Fruit fly (Drosophila melanogaster) whole organism, embryonic: Measurements from ENCODE around the gene CG32642.

Source experiments
- ATbp ChIP-seq: fragments of 200-800 bp; sonication (Bioruptor generic); optimal IDR thresholded peaks from 2 replicates; lab custom pipeline; 2017; ENCODE audit warnings: missing biosample characterization, mild to moderate bottlenecking, missing genetic modification characterization, missing genetic modification reagents
- Aef1 ChIP-seq: fragments of 200-800 bp; sonication (Bioruptor generic); IDR thresholded peaks from 3 replicates; pipeline ENCODE4 v1.3.6; 2022; ENCODE audit warnings: missing biosample characterization, missing genetic modification characterization
- BtbVII ChIP-seq: fragments of 200-800 bp; sonication (Bioruptor generic); optimal IDR thresholded peaks from 3 replicates; lab custom pipeline; 2017; ENCODE audit warnings: missing biosample characterization, mild to moderate bottlenecking, missing genetic modification characterization
- CG10274 ChIP-seq: fragments of 200-800 bp; sonication (Bioruptor generic); optimal IDR thresholded peaks from 3 replicates; lab custom pipeline; 2017; ENCODE audit warnings: missing biosample characterization, mild to moderate bottlenecking, missing genetic modification characterization
- CG10979 ChIP-seq: fragments of 200-800 bp; sonication (Bioruptor generic); optimal IDR thresholded peaks from 2 replicates; lab custom pipeline; 2018; ENCODE audit warnings: missing biosample characterization, mild to moderate bottlenecking, missing genetic modification characterization, moderate library complexity
- CG12071 ChIP-seq: fragments of 200-800 bp; sonication (Bioruptor generic); optimal IDR thresholded peaks from 3 replicates; lab custom pipeline; 2018; ENCODE audit warnings: missing biosample characterization, mild to moderate bottlenecking, missing genetic modification characterization
- CG12104 ChIP-seq: fragments of 200-800 bp; sonication (Bioruptor generic); optimal IDR thresholded peaks from 3 replicates; lab custom pipeline; 2016; ENCODE audit warnings: missing biosample characterization, missing genetic modification characterization
- CG12769 ChIP-seq: fragments of 200-800 bp; sonication (Bioruptor generic); optimal IDR thresholded peaks from 2 replicates; lab custom pipeline; 2019; ENCODE audit warnings: missing biosample characterization, mild to moderate bottlenecking, missing genetic modification characterization, moderate library complexity
- CG13775 ChIP-seq: fragments of 200-800 bp; sonication (Bioruptor generic); optimal IDR thresholded peaks from 3 replicates; lab custom pipeline; 2017; ENCODE audit warnings: missing biosample characterization, mild to moderate bottlenecking, missing genetic modification characterization
- CG1603 ChIP-seq: fragments of 200-800 bp; sonication (Bioruptor generic); optimal IDR thresholded peaks from 2 replicates; lab custom pipeline; 2019; ENCODE audit warnings: missing biosample characterization, mild to moderate bottlenecking, missing genetic modification characterization, moderate library complexity
- CG16815 ChIP-seq: fragments of 200-800 bp; sonication (Bioruptor generic); optimal IDR thresholded peaks from 3 replicates; lab custom pipeline; 2017; ENCODE audit warnings: missing biosample characterization, mild to moderate bottlenecking, missing genetic modification characterization
- CG18262 ChIP-seq: fragments of 200-800 bp; optimal IDR thresholded peaks from 3 replicates; lab custom pipeline; 2019; ENCODE audit warnings: missing biosample characterization, mild to moderate bottlenecking, missing genetic modification characterization, moderate library complexity
- CG33557 ChIP-seq: fragments of 200-800 bp; sonication (Bioruptor generic); optimal IDR thresholded peaks from 2 replicates; lab custom pipeline; 2019; ENCODE audit warnings: missing biosample characterization, mild to moderate bottlenecking, missing genetic modification characterization, moderate library complexity
- CG42726 ChIP-seq: fragments of 200-800 bp; sonication (Bioruptor generic); IDR thresholded peaks from 2 replicates; pipeline ENCODE4 v1.3.6; 2022; ENCODE audit warnings: missing biosample characterization, missing genetic modification characterization; ENCODE audit not compliant: partially characterized antibody
- CG4328 ChIP-seq: fragments of 200-800 bp; sonication (Bioruptor generic); optimal IDR thresholded peaks from 3 replicates; lab custom pipeline; 2017; ENCODE audit warnings: missing biosample characterization, missing genetic modification reagents, missing genetic modification characterization
- CG7271 ChIP-seq: fragments of 200-800 bp; sonication (Bioruptor generic); optimal IDR thresholded peaks from 2 replicates; lab custom pipeline; 2018; ENCODE audit warnings: missing biosample characterization, mild to moderate bottlenecking, missing genetic modification characterization, moderate library complexity
- D ChIP-seq, 2 experiments: fragments of 200-800 bp in 1 of 2; fragments of >200 bp in 1 of 2; sonication (Bioruptor generic) in 1 of 2; optimal IDR thresholded peaks; 2 replicates in 1 of 2; 3 replicates in 1 of 2; lab custom pipeline; 2017; ENCODE audit warnings: mild to moderate bottlenecking in 1 of 2, missing biosample characterization in 1 of 2, missing genetic modification characterization in 1 of 2, missing genetic modification reagents in 1 of 2
- Fer2 ChIP-seq: fragments of 200-800 bp; sonication (Bioruptor generic); optimal IDR thresholded peaks from 2 replicates; lab custom pipeline; 2018; ENCODE audit warnings: missing biosample characterization, mild to moderate bottlenecking, missing genetic modification characterization, moderate library complexity
- GATAe ChIP-seq: fragments of 200-800 bp; sonication (Bioruptor generic); conservative IDR thresholded peaks from 2 replicates; pipeline ENCODE4 v1.3.6; 2022; ENCODE audit warnings: missing biosample characterization, missing genetic modification characterization
- HLH54F ChIP-seq: fragments of 200-800 bp; sonication (Bioruptor generic); optimal IDR thresholded peaks from 3 replicates; lab custom pipeline; 2016; ENCODE audit warnings: missing biosample characterization, missing genetic modification characterization
- HLHmδ ChIP-seq: fragments of 200-800 bp; sonication (Bioruptor generic); optimal IDR thresholded peaks from 2 replicates; lab custom pipeline; 2018; ENCODE audit warnings: missing biosample characterization, mild to moderate bottlenecking, missing genetic modification characterization, moderate library complexity
- NC2α ChIP-seq: fragments of 200-800 bp; sonication (Bioruptor generic); optimal IDR thresholded peaks from 2 replicates; lab custom pipeline; 2016; ENCODE audit warnings: missing biosample characterization, missing genetic modification characterization
- Nf-YA ChIP-seq: fragments of 200-800 bp; sonication (Bioruptor generic); IDR thresholded peaks from 2 replicates; pipeline ENCODE4 v1.3.6; 2022; ENCODE audit warnings: missing biosample characterization, missing genetic modification characterization
- Nf-YC ChIP-seq: fragments of 200-800 bp; optimal IDR thresholded peaks from 3 replicates; lab custom pipeline; 2019; ENCODE audit warnings: missing biosample characterization, mild to moderate bottlenecking, missing genetic modification characterization, moderate library complexity
- Rx ChIP-seq: fragments of 200-800 bp; sonication (Bioruptor generic); IDR thresholded peaks from 2 replicates; pipeline ENCODE4 v1.3.6; 2022; ENCODE audit warnings: missing biosample characterization, missing genetic modification characterization
- Sox102F ChIP-seq: fragments of 200-800 bp; sonication (Bioruptor generic); optimal IDR thresholded peaks from 2 replicates; lab custom pipeline; 2018; ENCODE audit warnings: missing biosample characterization, mild to moderate bottlenecking, missing genetic modification characterization, moderate library complexity
- Ssrp ChIP-seq: fragments of 200-800 bp; sonication (Bioruptor generic); optimal IDR thresholded peaks from 2 replicates; lab custom pipeline; 2018; ENCODE audit warnings: missing biosample characterization, mild to moderate bottlenecking, missing genetic modification characterization, moderate library complexity
- Taf1 ChIP-seq: fragments of 200-800 bp; sonication (Bioruptor generic); IDR thresholded peaks from 2 replicates; pipeline ENCODE4 v1.3.6; 2022; ENCODE audit warnings: missing biosample characterization, missing genetic modification characterization
- Trl ChIP-seq, 3 experiments: fragments of >200 bp in 2 of 3; fragments of 200-800 bp in 1 of 3; sonication (Bioruptor generic) in 1 of 3; optimal IDR thresholded peaks; 2 replicates in 1 of 3; 3 replicates in 2 of 3; lab custom pipeline; 2016 to 2017; ENCODE audit warnings: missing biosample characterization in 1 of 3, missing genetic modification characterization in 1 of 3
- ase ChIP-seq: fragments of 200-800 bp; sonication (Bioruptor generic); IDR thresholded peaks from 3 replicates; pipeline ENCODE4 v1.3.6; 2022; ENCODE audit warnings: missing biosample characterization, missing genetic modification characterization
- caup ChIP-seq: fragments of 200-800 bp; sonication (Bioruptor generic); optimal IDR thresholded peaks from 3 replicates; lab custom pipeline; 2017; ENCODE audit warnings: missing biosample characterization, mild to moderate bottlenecking, missing genetic modification characterization, moderate library complexity; ENCODE audit not compliant: severe bottlenecking
- dm ChIP-seq: fragments of 200-800 bp; sonication (Bioruptor generic); optimal IDR thresholded peaks from 3 replicates; lab custom pipeline; 2016; ENCODE audit warnings: missing biosample characterization, missing genetic modification characterization
- eyg ChIP-seq: fragments of 200-800 bp; sonication (Bioruptor generic); optimal IDR thresholded peaks from 3 replicates; lab custom pipeline; 2016; ENCODE audit warnings: missing biosample characterization, missing genetic modification characterization
- fd3F ChIP-seq: fragments of 200-800 bp; sonication (Bioruptor generic); optimal IDR thresholded peaks from 2 replicates; lab custom pipeline; 2018; ENCODE audit warnings: missing biosample characterization, mild to moderate bottlenecking, missing genetic modification characterization, moderate library complexity
- gt ChIP-seq: fragments of 200-800 bp; sonication (Bioruptor generic); IDR thresholded peaks from 2 replicates; pipeline ENCODE4 v1.3.6; 2022; ENCODE audit warnings: missing biosample characterization, missing genetic modification characterization
- knrl ChIP-seq: fragments of 200-800 bp; sonication (Bioruptor generic); IDR thresholded peaks from 3 replicates; pipeline ENCODE4 v1.3.6; 2022; ENCODE audit warnings: missing biosample characterization, missing genetic modification characterization; ENCODE audit not compliant: partially characterized antibody
- lmd ChIP-seq: fragments of 200-800 bp; sonication (Bioruptor generic); IDR thresholded peaks from 2 replicates; pipeline ENCODE4 v1.3.6; 2022; ENCODE audit warnings: missing biosample characterization, missing genetic modification characterization
- mam ChIP-seq: fragments of 200-800 bp; sonication (Bioruptor generic); optimal IDR thresholded peaks from 3 replicates; lab custom pipeline; 2016; ENCODE audit warnings: missing biosample characterization, missing genetic modification characterization
- pzg ChIP-seq: fragments of 200-800 bp; sonication (Bioruptor generic); optimal IDR thresholded peaks from 3 replicates; lab custom pipeline; 2018; ENCODE audit warnings: missing biosample characterization, mild to moderate bottlenecking, missing genetic modification characterization, moderate library complexity
- sd ChIP-seq: fragments of 200-800 bp; sonication (Bioruptor generic); optimal IDR thresholded peaks from 3 replicates; lab custom pipeline; 2018; ENCODE audit warnings: missing biosample characterization, mild to moderate bottlenecking, missing genetic modification characterization, moderate library complexity
- seq ChIP-seq: fragments of 200-800 bp; sonication (Bioruptor generic); IDR thresholded peaks from 2 replicates; pipeline ENCODE4 v1.3.6; 2022; ENCODE audit warnings: missing biosample characterization, missing genetic modification characterization
- sisA ChIP-seq: fragments of 200-800 bp; sonication (Bioruptor generic); IDR thresholded peaks from 2 replicates; pipeline ENCODE4 v1.3.6; 2022; ENCODE audit warnings: missing biosample characterization, missing genetic modification characterization
- sna ChIP-seq: fragments of 200-800 bp; sonication (Bioruptor generic); IDR thresholded peaks from 2 replicates; pipeline ENCODE4 v1.3.6; 2022; ENCODE audit warnings: missing biosample characterization, missing genetic modification characterization; ENCODE audit not compliant: partially characterized antibody
- stwl ChIP-seq: fragments of 200-800 bp; sonication (Bioruptor generic); optimal IDR thresholded peaks from 3 replicates; lab custom pipeline; 2018; ENCODE audit warnings: missing biosample characterization, mild to moderate bottlenecking, missing genetic modification characterization, moderate library complexity
- tap ChIP-seq: fragments of 200-800 bp; optimal IDR thresholded peaks from 3 replicates; lab custom pipeline; 2019; ENCODE audit warnings: missing biosample characterization, mild to moderate bottlenecking, missing genetic modification characterization, moderate library complexity
- tx ChIP-seq: fragments of 200-800 bp; sonication (Bioruptor generic); optimal IDR thresholded peaks from 2 replicates; lab custom pipeline; 2016; ENCODE audit warnings: missing biosample characterization, missing genetic modification characterization
- vfl ChIP-seq: fragments of 200-800 bp; sonication (Bioruptor generic); optimal IDR thresholded peaks from 2 replicates; lab custom pipeline; 2016; ENCODE audit warnings: missing biosample characterization, missing genetic modification characterization
- wor ChIP-seq: fragments of 200-800 bp; sonication (Bioruptor generic); IDR thresholded peaks from 2 replicates; pipeline ENCODE4 v1.3.6; 2022; ENCODE audit warnings: missing biosample characterization, missing genetic modification characterization
- yki ChIP-seq: fragments of >200 bp; optimal IDR thresholded peaks from 3 replicates; lab custom pipeline; 2018
- zf30C ChIP-seq: fragments of 200-800 bp; sonication (Bioruptor generic); optimal IDR thresholded peaks from 3 replicates; lab custom pipeline; 2018; ENCODE audit warnings: missing biosample characterization, mild to moderate bottlenecking, missing genetic modification characterization

The CG32642 gene

dm6 chrX:12947670-12948069 lies 11.3 kb upstream of the CG32642 start (continued):
- peak; percentile 47 for TF ChIP-seq HLHmδ (GFP tag; lab: Kevin White, UChicago)
- no peak for TF ChIP-seq sna (GFP tag; lab: Robert Waterston, UW)
- TF ChIP-seq tx (GFP tag; lab: Kevin White, UChicago), result no peak
- no peak for TF ChIP-seq CG10274
- TF ChIP-seq vfl (GFP tag; lab: Kevin White, UChicago), result no peak
- TF ChIP-seq CG4328, result peak; percentile 45
- no peak for TF ChIP-seq Taf1
- TF ChIP-seq GATAe, result no peak
- no peak for TF ChIP-seq zf30C
- TF ChIP-seq Nf-YC (tag; lab: Kevin White, UChicago), result no peak
- no peak for TF ChIP-seq CG18262 (tag; lab: Kevin White, UChicago)
- no peak for TF ChIP-seq seq (GFP tag; lab: Robert Waterston, UW)
- TF ChIP-seq eyg (GFP tag; lab: Kevin White, UChicago), result no peak
- TF ChIP-seq gt, result no peak
- no peak for TF ChIP-seq sd
- no peak for TF ChIP-seq yki (lab: Kevin White, UChicago)
- TF ChIP-seq Trl (optimal IDR thresholded peaks at IDR 0.05; lab: Kevin White, UChicago), result no peak
- TF ChIP-seq Trl (GFP tag; optimal IDR thresholded peaks at IDR 0.05; lab: Kevin White, UChicago), result no peak
- TF ChIP-seq CG7271 (tag; lab: Kevin White, UChicago), result peak; percentile 91
- TF ChIP-seq CG33557 (GFP tag; lab: Kevin White, UChicago), result peak; percentile 55
- no peak for TF ChIP-seq lmd (GFP tag; lab: Robert Waterston, UW)
- TF ChIP-seq CG1603 (tag; lab: Kevin White, UChicago), result peak; percentile 24
- no peak for TF ChIP-seq BtbVII (GFP tag; lab: Kevin White, UChicago)
- no peak for TF ChIP-seq D (optimal IDR thresholded peaks at IDR 0.05; lab: Kevin White, UChicago)
- TF ChIP-seq D (GFP tag; optimal IDR thresholded peaks at IDR 0.05; lab: Kevin White, UChicago), result peak; percentile 35
- no peak for TF ChIP-seq CG12769
- TF ChIP-seq Fer2 (tag; lab: Kevin White, UChicago), result no peak
- no peak for TF ChIP-seq fd3F (GFP tag; lab: Kevin White, UChicago)
- no peak for TF ChIP-seq ase (GFP tag; lab: Robert Waterston, UW)
- TF ChIP-seq Nf-YA (GFP tag; lab: Robert Waterston, UW), result 0 out of 2 replicates have a peak, but pooled peaks have one; percentile 24
- no peak for TF ChIP-seq Ssrp (tag; lab: Kevin White, UChicago)
- TF ChIP-seq NC2α (GFP tag; lab: Kevin White, UChicago), result no peak
- TF ChIP-seq mam (GFP tag; lab: Kevin White, UChicago), result no peak
- TF ChIP-seq Rx (GFP tag; lab: Robert Waterston, UW), result no peak
- TF ChIP-seq CG16815 (GFP tag; lab: Kevin White, UChicago), result no peak
- TF ChIP-seq Aef1 (GFP tag; lab: Robert Waterston, UW), result no peak
- peak; percentile 51 for TF ChIP-seq caup
- TF ChIP-seq pzg (GFP tag; lab: Kevin White, UChicago), result no peak
- no peak for TF ChIP-seq Sox102F
- TF ChIP-seq knrl (GFP tag; lab: Robert Waterston, UW), result no peak
- peak; percentile 62 for TF ChIP-seq stwl (tag; lab: Kevin White, UChicago)
- TF ChIP-seq dm (GFP tag; lab: Kevin White, UChicago), result no peak
- TF ChIP-seq HLH54F (GFP tag; lab: Kevin White, UChicago), result no peak
- TF ChIP-seq CG12104 (GFP tag; lab: Kevin White, UChicago), result no peak
- no peak for TF ChIP-seq CG10979
- no peak for TF ChIP-seq CG12071 (GFP tag; lab: Kevin White, UChicago)
- peak; percentile 31 for TF ChIP-seq ATbp (GFP tag; lab: Kevin White, UChicago)
- TF ChIP-seq CG13775 (GFP tag; lab: Kevin White, UChicago), result peak; percentile 35
- TF ChIP-seq CG42726 (GFP tag; lab: Robert Waterston, UW), result no peak
- TF ChIP-seq sisA (GFP tag; lab: Robert Waterston, UW), result no peak
- TF ChIP-seq wor (GFP tag; lab: Robert Waterston, UW), result no peak
- TF ChIP-seq tap (tag; lab: Kevin White, UChicago), result no peak
